Worm (Caenorhabditis elegans): Measurements from ENCODE around the gene moma-1.

ce11 chrIII:861819-862356 is 9.7 kb upstream of the moma-1 start, which contains the start of gene arx-4:
- TF ChIP-seq blmp-1 (tag; optimal IDR thresholded peaks at IDR 0.05) (peak; percentile 66), unc-86 (tag; optimal IDR thresholded peaks at IDR 0.05) (no peak), hlh-4 (tag; optimal IDR thresholded peaks at IDR 0.05) (no peak), nhr-237 (tag; optimal IDR thresholded peaks at IDR 0.05) (no peak), nhr-76 (tag; optimal IDR thresholded peaks at IDR 0.05) (no peak), dpl-1 (GFP tag; optimal IDR thresholded peaks at IDR 0.05) (peak in 1 of 3 experiments; percentile 26), nhr-11 (tag; optimal IDR thresholded peaks at IDR 0.05) (no peak), fkh-10 (GFP tag; optimal IDR thresholded peaks at IDR 0.05) (no peak), ces-1 (GFP tag; optimal IDR thresholded peaks at IDR 0.05) (no peak), alr-1 (tag; optimal IDR thresholded peaks at IDR 0.05; ENCODE audit: borderline replicate concordance) (no peak), aha-1 (tag; optimal IDR thresholded peaks at IDR 0.05) (no peak)
